Worm (Caenorhabditis elegans): ENCODE data around the gene F22H10.3.

DNA sequence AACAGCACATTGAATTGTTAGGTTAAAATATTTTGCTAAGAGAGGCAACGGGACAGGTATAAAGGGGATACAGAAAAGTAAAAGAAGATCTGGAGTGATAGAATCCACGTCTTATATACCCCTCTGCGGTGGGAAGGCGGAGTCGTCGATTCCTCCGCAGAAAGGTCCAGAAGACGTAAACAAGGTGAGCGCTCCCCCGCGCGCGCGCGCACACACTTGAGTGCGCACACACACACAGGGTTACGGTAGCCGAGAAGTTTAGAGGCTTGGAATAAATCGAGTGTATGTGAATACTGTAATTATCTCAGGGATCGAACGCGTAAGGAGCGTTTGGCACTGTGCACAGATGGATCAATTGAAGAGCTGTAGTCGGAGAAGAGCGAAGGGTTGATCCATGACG, 9.9 kb upstream of the F22H10.3 start:
- TF ChIP-seq mdl-1 (tag; optimal IDR thresholded peaks at IDR 0.05) = no peak
- no peak for TF ChIP-seq snpc-4 (tag; optimal IDR thresholded peaks at IDR 0.05)
- TF ChIP-seq ceh-82 (tag; optimal IDR thresholded peaks at IDR 0.05) = no peak
- no peak for TF ChIP-seq pha-4 (tag; optimal IDR thresholded peaks at IDR 0.05)
- TF ChIP-seq tbx-2 (tag; optimal IDR thresholded peaks at IDR 0.05) = no peak
- TF ChIP-seq egl-5 (tag; optimal IDR thresholded peaks at IDR 0.05) = no peak
- no peak for TF ChIP-seq nhr-237 (tag; optimal IDR thresholded peaks at IDR 0.05)
- no peak for TF ChIP-seq nhr-76 (tag; optimal IDR thresholded peaks at IDR 0.05)
- TF ChIP-seq unc-62 (GFP tag; optimal IDR thresholded peaks at IDR 0.05) = no peak
- TF ChIP-seq nhr-77 (tag; optimal IDR thresholded peaks at IDR 0.05) = no peak
- TF ChIP-seq unc-39 (tag; optimal IDR thresholded peaks at IDR 0.05) = no peak
- TF ChIP-seq lin-39 (tag; optimal IDR thresholded peaks at IDR 0.05) = no peak
- no peak for TF ChIP-seq ztf-11 (tag; optimal IDR thresholded peaks at IDR 0.05)
- TF ChIP-seq nhr-11 (tag; optimal IDR thresholded peaks at IDR 0.05) = no peak

Data from whole organism, L3 larva.